Fruit fly (Drosophila melanogaster): Measurements from ENCODE around the gene Ir10a.

Ir10a gene

DNA sequence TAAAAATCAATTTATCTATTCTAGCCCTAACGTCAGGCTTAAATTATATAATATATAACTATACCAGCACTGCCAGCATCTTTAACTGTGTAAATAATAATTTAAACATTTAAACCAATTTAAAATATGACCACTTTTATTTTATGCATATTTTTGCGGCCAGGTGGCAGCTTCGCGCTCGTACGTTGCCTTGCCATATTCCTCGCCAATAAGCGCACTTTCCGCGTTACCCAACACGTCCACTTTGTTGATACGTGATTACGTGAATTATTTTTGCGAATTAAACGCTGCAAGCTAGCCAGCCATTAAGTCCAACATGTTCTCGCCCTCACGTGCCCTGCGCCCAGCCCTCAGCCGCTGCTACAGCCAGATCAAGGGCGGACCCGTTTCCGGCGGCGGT lies 38.8 kb upstream of the Ir10a start, which contains the start of gene NdufV3 (continued):
- TF ChIP-seq ac (GFP tag; optimal IDR thresholded peaks at IDR 0.05) (no peak), CG10462 (GFP tag; optimal IDR thresholded peaks at IDR 0.05) (no peak), corto (GFP tag; optimal IDR thresholded peaks at IDR 0.05) (no peak), tio (GFP tag; optimal IDR thresholded peaks at IDR 0.05) (no peak), unpg (GFP tag; optimal IDR thresholded peaks at IDR 0.05) (no peak), CG7556 (GFP tag; optimal IDR thresholded peaks at IDR 0.05) (no peak), emc (GFP tag; optimal IDR thresholded peaks at IDR 0.05) (no peak), CG4282 (GFP tag; optimal IDR thresholded peaks at IDR 0.05) (no peak), lola (GFP tag; optimal IDR thresholded peaks at IDR 0.05) (no peak), Asciz (GFP tag; optimal IDR thresholded peaks at IDR 0.05) (no peak), yki (optimal IDR thresholded peaks at IDR 0.05) (no peak), CG15514 (GFP tag; optimal IDR thresholded peaks at IDR 0.05) (peak; percentile 3), gfzf (GFP tag; optimal IDR thresholded peaks at IDR 0.05) (peak; percentile 2), CG2678 (tag; optimal IDR thresholded peaks at IDR 0.05) (peak; percentile 4), Med (GFP tag) (peak; percentile 57), CG11560 (tag; IDR thresholded peaks at IDR 0.05) (no peak), dati (GFP tag; IDR thresholded peaks at IDR 0.05) (no peak), so (GFP tag; IDR thresholded peaks at IDR 0.05) (no peak), amos (GFP tag; IDR thresholded peaks at IDR 0.05; ENCODE audit: partially characterized antibody) (no peak), vvl (GFP tag; IDR thresholded peaks at IDR 0.05) (peak; percentile 71; the same call in 1 of the 2 replicates), CG11723 (GFP tag; optimal IDR thresholded peaks at IDR 0.05) (no peak), tna (GFP tag; IDR thresholded peaks at IDR 0.05; ENCODE audit: partially characterized antibody) (no peak), oc (tag; optimal IDR thresholded peaks at IDR 0.05) (no peak), CG14965 (GFP tag; optimal IDR thresholded peaks at IDR 0.05; ENCODE audit: borderline replicate concordance) (no peak), Mes4 (GFP tag; optimal IDR thresholded peaks at IDR 0.05) (no peak), pho (GFP tag; optimal IDR thresholded peaks at IDR 0.05) (no peak), CG16863 (GFP tag; optimal IDR thresholded peaks at IDR 0.05) (no peak), CG4328 (GFP tag; optimal IDR thresholded peaks at IDR 0.05) (no peak), ERR (GFP tag; optimal IDR thresholded peaks at IDR 0.05) (no peak), fd96Cb (tag; optimal IDR thresholded peaks at IDR 0.05) (no peak), dimm (GFP tag; IDR thresholded peaks at IDR 0.05) (no peak), CG18011 (GFP tag; optimal IDR thresholded peaks at IDR 0.05) (no peak), seq (GFP tag; IDR thresholded peaks at IDR 0.05) (no peak), kay (GFP tag; optimal IDR thresholded peaks at IDR 0.05) (no peak), Opbp (GFP tag; IDR thresholded peaks at IDR 0.05; ENCODE audit: partially characterized antibody) (no peak), CG32767 (GFP tag; IDR thresholded peaks at IDR 0.05) (no peak), Drgx (GFP tag; IDR thresholded peaks at IDR 0.05) (no peak), cato (GFP tag; optimal IDR thresholded peaks at IDR 0.05; ENCODE audit: borderline replicate concordance) (no peak), kah (GFP tag; optimal IDR thresholded peaks at IDR 0.05) (no peak), caup (GFP tag; optimal IDR thresholded peaks at IDR 0.05; ENCODE audit: severe bottlenecking) (no peak), gem (tag; optimal IDR thresholded peaks at IDR 0.05) (peak; percentile 24), CG8388 (GFP tag; optimal IDR thresholded peaks at IDR 0.05) (no peak), CG3838 (GFP tag; optimal IDR thresholded peaks at IDR 0.05) (no peak), Lim3 (GFP tag; IDR thresholded peaks at IDR 0.05) (no peak), ash1 (GFP tag; optimal IDR thresholded peaks at IDR 0.05) (no peak), cad (GFP tag; optimal IDR thresholded peaks at IDR 0.05) (no peak), Camta (GFP tag; optimal IDR thresholded peaks at IDR 0.05) (no peak), B-H1 (GFP tag; IDR thresholded peaks at IDR 0.05) (no peak), Bgb (GFP tag; IDR thresholded peaks at IDR 0.05; ENCODE audit: partially characterized antibody) (no peak), ftz-f1 (GFP tag; optimal IDR thresholded peaks at IDR 0.05) (no peak), insv (GFP tag; optimal IDR thresholded peaks at IDR 0.05) (no peak)
